Worm (Caenorhabditis elegans): ENCODE results near the gene sri-26.

ce11 chrV:15221330-15221729 is 6.1 kb downstream of the sri-26 start, which contains the start of gene irld-25:
- no peak for TF ChIP-seq pqm-1 (tag; optimal IDR thresholded peaks at IDR 0.05)
- TF ChIP-seq nhr-67 (tag; optimal IDR thresholded peaks at IDR 0.05), result no peak
- no peak for TF ChIP-seq elt-3 (tag; optimal IDR thresholded peaks at IDR 0.05)
- no peak for TF ChIP-seq snpc-4 (tag; optimal IDR thresholded peaks at IDR 0.05)
- no peak for TF ChIP-seq fos-1 (tag; optimal IDR thresholded peaks at IDR 0.05)
- no peak for TF ChIP-seq tbx-2 (tag; optimal IDR thresholded peaks at IDR 0.05)
- TF ChIP-seq nfya-1 (tag; optimal IDR thresholded peaks at IDR 0.05; ENCODE audit: insufficient read depth), result no peak
- no peak for TF ChIP-seq nhr-237 (tag; optimal IDR thresholded peaks at IDR 0.05)
- no peak for TF ChIP-seq unc-62 (GFP tag; optimal IDR thresholded peaks at IDR 0.05)
- TF ChIP-seq R02D3.7 (tag; optimal IDR thresholded peaks at IDR 0.05), result no peak
- no peak for TF ChIP-seq ceh-82 (tag; optimal IDR thresholded peaks at IDR 0.05)
- TF ChIP-seq aly-2 (tag; optimal IDR thresholded peaks at IDR 0.05), result no peak

Measured in whole organism, L3 larva.